Fruit fly (Drosophila melanogaster): ENCODE results near the gene zetaCOP.

The zetaCOP gene

dm6 chr3L:16670195-16670594, 3.2 kb downstream of the zetaCOP start:
- TF ChIP-seq Ets98B (GFP tag; IDR thresholded peaks at IDR 0.05) (0 out of 2 replicates have a peak, but pooled peaks have one; percentile 11), Snoo (tag; optimal IDR thresholded peaks at IDR 0.05) (no peak), CG9948 (tag; optimal IDR thresholded peaks at IDR 0.05) (no peak), CG14655 (GFP tag; optimal IDR thresholded peaks at IDR 0.05) (no peak)

dm6 chr3L:16668797-16669196, 4.6 kb downstream of the zetaCOP start:
- TF ChIP-seq CG14655 (GFP tag; optimal IDR thresholded peaks at IDR 0.05) (no peak), EcR (GFP tag; optimal IDR thresholded peaks at IDR 0.05) (peak; percentile 86)

dm6 chr3L:16667663-16668465, 5.5 kb downstream of the zetaCOP start, which contains the start of gene Galphaf:
Galphaf (minus strand) TSS chr3L:16667934.
- no peak for TF ChIP-seq CG10348 (GFP tag; IDR thresholded peaks at IDR 0.05)
- no peak for TF ChIP-seq CG13204 (GFP tag; optimal IDR thresholded peaks at IDR 0.05)
- TF ChIP-seq CG34367 (tag; optimal IDR thresholded peaks at IDR 0.05): no peak
- peak; percentile 17 for TF ChIP-seq EcR (GFP tag; optimal IDR thresholded peaks at IDR 0.05)

- TF ChIP-seq CG12605 (GFP tag; IDR thresholded peaks at IDR 0.05) (no peak), CG32121 (GFP tag; IDR thresholded peaks at IDR 0.05) (no peak), Snoo (tag; optimal IDR thresholded peaks at IDR 0.05) (no peak), CG17806 (tag; optimal IDR thresholded peaks at IDR 0.05) (no peak), D1 (tag; optimal IDR thresholded peaks at IDR 0.05) (no peak), CG8159 (tag; optimal IDR thresholded peaks at IDR 0.05) (no peak), CG15710 (tag; optimal IDR thresholded peaks at IDR 0.05) (no peak), Ets98B (GFP tag; IDR thresholded peaks at IDR 0.05) (no peak), Pif1B (GFP tag; optimal IDR thresholded peaks at IDR 0.05) (no peak), CG9948 (tag; optimal IDR thresholded peaks at IDR 0.05) (no peak), Pif1A (GFP tag; optimal IDR thresholded peaks at IDR 0.05) (no peak), gl (tag; optimal IDR thresholded peaks at IDR 0.05) (no peak), CG34367 (tag; optimal IDR thresholded peaks at IDR 0.05) (no peak), EcR (GFP tag; optimal IDR thresholded peaks at IDR 0.05) (no peak), CG13204 (GFP tag; optimal IDR thresholded peaks at IDR 0.05) (no peak)
Observed at dm6 chr3L:16666429-16667005, 6.8 kb downstream of the zetaCOP start.

DNA sequence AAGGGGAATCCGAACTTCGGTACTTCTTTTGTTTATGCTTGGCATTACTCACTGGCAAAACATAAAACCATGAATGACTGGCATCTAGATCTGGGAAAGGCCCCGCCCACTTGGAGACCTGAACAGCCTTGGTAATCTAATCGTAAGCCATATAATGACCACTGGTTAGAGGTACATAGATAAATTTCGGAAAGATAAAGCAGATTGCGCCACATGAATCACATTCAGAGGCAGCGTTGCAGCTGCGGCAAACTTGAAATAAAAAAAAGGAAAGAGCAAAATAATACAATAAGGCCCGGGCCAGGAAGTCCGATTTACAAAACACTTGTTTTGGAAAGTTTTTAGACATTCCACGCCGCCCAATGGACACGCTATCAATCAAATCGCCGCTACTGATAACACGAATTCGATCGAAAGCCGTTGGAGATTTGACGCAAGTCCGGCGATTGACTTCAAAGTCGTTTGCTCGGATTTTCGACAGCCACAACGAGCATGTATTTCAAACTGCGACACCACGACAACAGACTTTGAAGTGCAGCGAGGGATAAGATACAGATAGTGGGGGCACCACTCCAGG, 9.1 kb downstream of the zetaCOP start:
- TF ChIP-seq CG10348 (GFP tag; IDR thresholded peaks at IDR 0.05): no peak
- TF ChIP-seq CG34367 (tag; optimal IDR thresholded peaks at IDR 0.05): no peak

- TF ChIP-seq CG14655 (GFP tag; optimal IDR thresholded peaks at IDR 0.05) (peak; percentile 90), CG15710 (tag; optimal IDR thresholded peaks at IDR 0.05) (peak; percentile 44), gl (tag; optimal IDR thresholded peaks at IDR 0.05) (peak; percentile 70), fd96Ca (GFP tag; IDR thresholded peaks at IDR 0.05) (peak; percentile 85), CG32121 (GFP tag; IDR thresholded peaks at IDR 0.05) (peak; percentile 63; the same call in 1 of the 2 replicates), CG8159 (tag; optimal IDR thresholded peaks at IDR 0.05) (peak; percentile 88), D1 (tag; optimal IDR thresholded peaks at IDR 0.05) (peak; percentile 85), CG8301 (tag; optimal IDR thresholded peaks at IDR 0.05) (peak; percentile 91), EcR (GFP tag; optimal IDR thresholded peaks at IDR 0.05) (peak; percentile 64), CG4496 (GFP tag; IDR thresholded peaks at IDR 0.05) (peak; percentile 50), rn (GFP tag; IDR thresholded peaks at IDR 0.05) (no peak), Pif1B (GFP tag; optimal IDR thresholded peaks at IDR 0.05) (peak; percentile 84), Pif1A (GFP tag; optimal IDR thresholded peaks at IDR 0.05) (peak; percentile 93), CG34367 (tag; optimal IDR thresholded peaks at IDR 0.05) (peak; percentile 27), CG13204 (GFP tag; optimal IDR thresholded peaks at IDR 0.05) (no peak), CG17806 (tag; optimal IDR thresholded peaks at IDR 0.05) (peak; percentile 79), CG9948 (tag; optimal IDR thresholded peaks at IDR 0.05) (peak; percentile 81), CG12605 (GFP tag; IDR thresholded peaks at IDR 0.05) (peak; percentile 69), Snoo (tag; optimal IDR thresholded peaks at IDR 0.05) (peak; percentile 62), Ets98B (GFP tag; IDR thresholded peaks at IDR 0.05) (peak; percentile 66), CG10348 (GFP tag; IDR thresholded peaks at IDR 0.05) (no peak)
Observed at dm6 chr3L:16661167-16662109, 11.9 kb downstream of the zetaCOP start, which contains the start of gene Baldspot. Baldspot (minus strand) TSS chr3L:16661615.
